Worm (Caenorhabditis elegans) whole organism, late embryonic: ENCODE measurements around the gene dpf-7.
A peak's percentile ranks its signal among the peaks of the same experiment; 100 is the strongest.

Source experiments
- C08G9.2 ChIP-seq: sonication (generic microtip); optimal IDR thresholded peaks from 2 replicates; lab custom pipeline; 2016; ENCODE audit warnings: mild to moderate bottlenecking, missing genetic modification characterization, moderate library complexity, missing compliant biosample characterization
- F13H6.1 ChIP-seq: sonication (generic microtip); optimal IDR thresholded peaks from 2 replicates; lab custom pipeline; 2016; ENCODE audit warnings: missing genetic modification characterization, missing compliant biosample characterization
- K02D7.2 ChIP-seq: sonication (generic microtip); optimal IDR thresholded peaks from 2 replicates; lab custom pipeline; 2017; ENCODE audit warnings: mild to moderate bottlenecking, missing genetic modification characterization, missing compliant biosample characterization
- K09A11.1 ChIP-seq: sonication (generic microtip); optimal IDR thresholded peaks from 2 replicates; lab custom pipeline; 2017; ENCODE audit warnings: antibody characterized with exemption, mild to moderate bottlenecking, missing genetic modification characterization, missing compliant biosample characterization; ENCODE audit not compliant: insufficient read depth
- T23F11.4 ChIP-seq: fragments of 200-800 bp; sonication (Bioruptor generic); optimal IDR thresholded peaks from 2 replicates; lab custom pipeline; 2018; ENCODE audit warnings: mild to moderate bottlenecking, missing genetic modification characterization, missing compliant biosample characterization
- Y22D7AL.16 ChIP-seq: sonication (generic microtip); optimal IDR thresholded peaks from 2 replicates; lab custom pipeline; 2016; ENCODE audit warnings: missing genetic modification characterization, missing compliant biosample characterization
- ceh-14 ChIP-seq: sonication (generic microtip); optimal IDR thresholded peaks from 2 replicates; lab custom pipeline; 2016; ENCODE audit warnings: missing genotype, missing genetic modification characterization, missing compliant biosample characterization
- ceh-18 ChIP-seq: sonication (generic microtip); optimal IDR thresholded peaks from 2 replicates; lab custom pipeline; 2016; ENCODE audit warnings: missing genetic modification characterization, missing compliant biosample characterization
- ceh-19 ChIP-seq: fragments of 200-800 bp; sonication (Bioruptor generic); optimal IDR thresholded peaks from 2 replicates; lab custom pipeline; 2018; ENCODE audit warnings: mild to moderate bottlenecking, missing genetic modification characterization, missing compliant biosample characterization
- ceh-24 ChIP-seq: sonication (generic microtip); optimal IDR thresholded peaks from 2 replicates; lab custom pipeline; 2016; ENCODE audit warnings: mild to moderate bottlenecking, missing genetic modification characterization, missing compliant biosample characterization
- ceh-30 ChIP-seq: fragments of 150-350 bp; optimal IDR thresholded peaks from 2 replicates; lab custom pipeline; 2014; ENCODE audit warnings: missing biosample characterization, missing genetic modification characterization
- ceh-31 ChIP-seq: sonication (generic microtip); optimal IDR thresholded peaks from 2 replicates; lab custom pipeline; 2016; ENCODE audit warnings: missing genetic modification characterization, missing compliant biosample characterization
- ceh-34 ChIP-seq: sonication (generic microtip); optimal IDR thresholded peaks from 2 replicates; lab custom pipeline; 2016; ENCODE audit warnings: mild to moderate bottlenecking, missing genetic modification characterization, missing compliant biosample characterization
- ceh-45 ChIP-seq: fragments of 200-800 bp; sonication (Bioruptor generic); IDR thresholded peaks from 2 replicates; pipeline ENCODE4 v1.3.6; 2022; ENCODE audit warnings: missing genetic modification reagents, missing genetic modification characterization, missing compliant biosample characterization
- ceh-48 ChIP-seq: sonication (generic microtip); optimal IDR thresholded peaks from 2 replicates; lab custom pipeline; 2016; ENCODE audit warnings: missing genetic modification characterization, inconsistent platforms, missing compliant biosample characterization
- ceh-9 ChIP-seq: sonication (generic microtip); optimal IDR thresholded peaks from 2 replicates; lab custom pipeline; 2016; ENCODE audit warnings: mild to moderate bottlenecking, missing genetic modification characterization, inconsistent platforms, missing compliant biosample characterization
- che-1 ChIP-seq: sonication (generic microtip); optimal IDR thresholded peaks from 2 replicates; lab custom pipeline; 2016; ENCODE audit warnings: mild to moderate bottlenecking, missing genetic modification characterization, missing compliant biosample characterization
- dmd-4 ChIP-seq: sonication (generic microtip); optimal IDR thresholded peaks from 2 replicates; lab custom pipeline; 2016; ENCODE audit warnings: borderline replicate concordance, missing genetic modification characterization, missing compliant biosample characterization
- elt-4 ChIP-seq: sonication (generic microtip); optimal IDR thresholded peaks from 2 replicates; lab custom pipeline; 2016; ENCODE audit warnings: missing genetic modification characterization, missing compliant biosample characterization
- eyg-1 ChIP-seq: sonication (generic microtip); optimal IDR thresholded peaks from 2 replicates; lab custom pipeline; 2016; ENCODE audit warnings: missing genotype, missing genetic modification characterization, missing compliant biosample characterization
- fax-1 ChIP-seq: sonication (generic microtip); optimal IDR thresholded peaks from 2 replicates; lab custom pipeline; 2016; ENCODE audit warnings: missing genotype, missing genetic modification characterization, missing compliant biosample characterization
- fkh-6 ChIP-seq: sonication (generic microtip); optimal IDR thresholded peaks from 2 replicates; lab custom pipeline; 2016; ENCODE audit warnings: missing genetic modification characterization, missing compliant biosample characterization
- hlh-6 ChIP-seq: sonication (generic microtip); optimal IDR thresholded peaks from 2 replicates; lab custom pipeline; 2016; ENCODE audit warnings: missing genotype, missing genetic modification characterization, missing compliant biosample characterization
- lin-11 ChIP-seq: fragments of 200-800 bp; sonication (Bioruptor generic); optimal IDR thresholded peaks from 2 replicates; lab custom pipeline; 2018; ENCODE audit warnings: mild to moderate bottlenecking, missing genetic modification characterization, missing compliant biosample characterization
- madf-2 ChIP-seq: sonication (generic microtip); optimal IDR thresholded peaks from 2 replicates; lab custom pipeline; 2017; ENCODE audit warnings: missing genetic modification characterization, missing compliant biosample characterization
- nfya-1 ChIP-seq: sonication (generic microtip); optimal IDR thresholded peaks from 2 replicates; lab custom pipeline; 2017; ENCODE audit warnings: missing genetic modification characterization, mild to moderate bottlenecking, missing compliant biosample characterization, antibody characterized with exemption, moderate library complexity
- nhr-11 ChIP-seq: fragments of 150-350 bp; optimal IDR thresholded peaks from 2 replicates; lab custom pipeline; 2014; ENCODE audit warnings: missing biosample characterization, missing genetic modification characterization
- nhr-232 ChIP-seq: sonication (generic microtip); optimal IDR thresholded peaks from 2 replicates; lab custom pipeline; 2016; ENCODE audit warnings: missing genetic modification characterization, missing compliant biosample characterization
- npax-4 ChIP-seq: sonication (generic microtip); optimal IDR thresholded peaks from 2 replicates; lab custom pipeline; 2016; ENCODE audit warnings: missing genetic modification characterization, missing compliant biosample characterization
- pag-3 ChIP-seq: sonication (generic microtip); optimal IDR thresholded peaks from 2 replicates; lab custom pipeline; 2016; ENCODE audit warnings: missing compliant biosample characterization, missing genetic modification characterization, borderline replicate concordance
- pat-9 ChIP-seq: fragments of 200-800 bp; sonication (Bioruptor generic); optimal IDR thresholded peaks from 2 replicates; lab custom pipeline; 2018; ENCODE audit warnings: mild to moderate bottlenecking, missing genetic modification characterization, moderate library complexity, missing compliant biosample characterization
- pax-1 ChIP-seq: fragments of 150-350 bp; optimal IDR thresholded peaks from 2 replicates; lab custom pipeline; 2014; ENCODE audit warnings: missing biosample characterization, missing genetic modification characterization
- ref-2 ChIP-seq: sonication (generic microtip); optimal IDR thresholded peaks from 2 replicates; lab custom pipeline; 2016; ENCODE audit warnings: missing genetic modification characterization, missing compliant biosample characterization
- syd-9 ChIP-seq: sonication (generic microtip); optimal IDR thresholded peaks from 2 replicates; lab custom pipeline; 2016; ENCODE audit warnings: mild to moderate bottlenecking, missing genetic modification characterization, moderate library complexity, missing compliant biosample characterization
- tbx-2 ChIP-seq: sonication (generic microtip); optimal IDR thresholded peaks from 2 replicates; lab custom pipeline; 2016; ENCODE audit warnings: missing genetic modification characterization, missing compliant biosample characterization
- tbx-7 ChIP-seq: sonication (generic microtip); optimal IDR thresholded peaks from 2 replicates; lab custom pipeline; 2016; ENCODE audit warnings: missing genotype, missing genetic modification characterization, missing compliant biosample characterization
- ttx-3 ChIP-seq: sonication (generic microtip); optimal IDR thresholded peaks from 2 replicates; lab custom pipeline; 2016; ENCODE audit warnings: missing genetic modification reagents, missing genetic modification characterization, missing compliant biosample characterization
- unc-3 ChIP-seq, 2 experiments: fragments of 200-800 bp in 1 of 2; sonication (Bioruptor generic) in 1 of 2; sonication (generic microtip) in 1 of 2; conservative IDR thresholded peaks in 1 of 2; optimal IDR thresholded peaks in 1 of 2; 2 replicates each; pipeline versions ENCODE4 v1.3.6 to Lab custom; 2016 to 2022; ENCODE audit warnings: missing compliant biosample characterization in 2 of 2, missing genetic modification characterization in 2 of 2, missing genetic modification reagents in 1 of 2
- unc-42 ChIP-seq: sonication (generic microtip); optimal IDR thresholded peaks from 2 replicates; lab custom pipeline; 2016; ENCODE audit warnings: missing genotype, missing genetic modification characterization, missing compliant biosample characterization
- unc-86 ChIP-seq: sonication (generic microtip); optimal IDR thresholded peaks from 2 replicates; lab custom pipeline; 2016; ENCODE audit warnings: missing genetic modification characterization, missing compliant biosample characterization
- zip-5 ChIP-seq: sonication (generic microtip); optimal IDR thresholded peaks from 2 replicates; lab custom pipeline; 2016; ENCODE audit warnings: missing genetic modification characterization, missing compliant biosample characterization

Gene dpf-7

ce11 chrIV:4780129-4780528 lies 22.3 kb downstream of the dpf-7 start, which contains the start of gene set-15:
Gene set-15 (minus strand): TSS chrIV:4780229.
- no peak for TF ChIP-seq elt-4 (tag; lab: Kevin White, UChicago)
- no peak for TF ChIP-seq K09A11.1 (tag; lab: Kevin White, UChicago)
- no peak for TF ChIP-seq ttx-3 (tag; lab: Kevin White, UChicago)
- no peak for TF ChIP-seq ceh-30
- TF ChIP-seq zip-5 = no peak
- no peak for TF ChIP-seq unc-3 (GFP tag; conservative IDR thresholded peaks at IDR 0.05; lab: Robert Waterston, UW)
- TF ChIP-seq unc-3 (tag; optimal IDR thresholded peaks at IDR 0.05; lab: Kevin White, UChicago) = no peak
- TF ChIP-seq pag-3 = no peak
- TF ChIP-seq nfya-1 = no peak
- TF ChIP-seq ceh-45 (GFP tag; lab: Robert Waterston, UW) = no peak
- no peak for TF ChIP-seq C08G9.2 (tag; lab: Kevin White, UChicago)
- TF ChIP-seq tbx-2 (tag; lab: Kevin White, UChicago) = no peak
- no peak for TF ChIP-seq lin-11 (tag; lab: Kevin White, UChicago)
- TF ChIP-seq ceh-34 (tag; lab: Kevin White, UChicago) = no peak
- no peak for TF ChIP-seq fax-1
- no peak for TF ChIP-seq ceh-9 (tag; lab: Kevin White, UChicago)
- TF ChIP-seq ceh-24 (tag; lab: Kevin White, UChicago) = no peak
- TF ChIP-seq che-1 (tag; lab: Kevin White, UChicago) = no peak
- no peak for TF ChIP-seq dmd-4 (tag; lab: Kevin White, UChicago)

ce11 chrIV:4776501-4776900 lies 25.9 kb downstream of the dpf-7 start:
- TF ChIP-seq nhr-11 (tag; lab: Kevin White, UChicago) (no peak), ceh-19 (GFP tag; lab: Kevin White, UChicago) (no peak), pax-1 (tag; lab: Kevin White, UChicago) (no peak), K02D7.2 (tag; lab: Kevin White, UChicago) (no peak), F13H6.1 (tag; lab: Kevin White, UChicago) (no peak), nfya-1 (peak; percentile 96)

ce11 chrIV:4776001-4776400 lies 26.4 kb downstream of the dpf-7 start, which contains the start of gene R11E3.19:
Gene R11E3.19 (minus strand): TSS chrIV:4776101.
- TF ChIP-seq pat-9 (tag; lab: Kevin White, UChicago) (no peak), eyg-1 (tag; lab: Kevin White, UChicago) (no peak), ceh-18 (tag; lab: Kevin White, UChicago) (no peak), K02D7.2 (tag; lab: Kevin White, UChicago) (no peak), nhr-232 (no peak), nfya-1 (no peak), Y22D7AL.16 (tag; lab: Kevin White, UChicago) (no peak), madf-2 (no peak), ref-2 (no peak)

DNA sequence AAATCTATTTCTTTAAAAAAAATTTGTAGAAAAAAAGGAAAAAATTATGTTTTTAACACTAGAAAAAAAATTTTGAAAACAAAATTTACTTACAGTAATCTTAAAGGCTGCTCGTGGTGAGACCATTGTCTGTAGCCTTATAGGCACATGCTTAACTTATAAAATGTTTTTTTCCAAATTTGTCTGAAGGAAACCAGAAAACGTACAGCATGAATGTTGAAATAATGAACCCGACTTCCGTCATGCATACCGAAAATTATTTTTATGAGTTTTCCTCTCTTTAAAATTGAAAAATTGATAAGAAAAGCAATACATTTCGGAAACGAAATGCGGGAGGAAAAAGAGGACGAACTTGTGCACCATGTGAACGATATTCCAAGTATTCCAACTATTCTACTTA lies 30.6 kb downstream of the dpf-7 start, which contains the start of gene R11E3.2:
Gene R11E3.2 (plus strand): TSS at position 301 of the 400 bp plus-strand sequence.
- TF ChIP-seq K02D7.2 (tag; lab: Kevin White, UChicago) = no peak
- no peak for TF ChIP-seq madf-2
- no peak for TF ChIP-seq nhr-232
- no peak for TF ChIP-seq ceh-14 (tag; lab: Kevin White, UChicago)
- no peak for TF ChIP-seq ceh-24 (tag; lab: Kevin White, UChicago)
- TF ChIP-seq ceh-31 (tag; lab: Kevin White, UChicago) = no peak
- no peak for TF ChIP-seq fkh-6 (tag; lab: Kevin White, UChicago)
- TF ChIP-seq lin-11 (tag; lab: Kevin White, UChicago) = no peak

DNA sequence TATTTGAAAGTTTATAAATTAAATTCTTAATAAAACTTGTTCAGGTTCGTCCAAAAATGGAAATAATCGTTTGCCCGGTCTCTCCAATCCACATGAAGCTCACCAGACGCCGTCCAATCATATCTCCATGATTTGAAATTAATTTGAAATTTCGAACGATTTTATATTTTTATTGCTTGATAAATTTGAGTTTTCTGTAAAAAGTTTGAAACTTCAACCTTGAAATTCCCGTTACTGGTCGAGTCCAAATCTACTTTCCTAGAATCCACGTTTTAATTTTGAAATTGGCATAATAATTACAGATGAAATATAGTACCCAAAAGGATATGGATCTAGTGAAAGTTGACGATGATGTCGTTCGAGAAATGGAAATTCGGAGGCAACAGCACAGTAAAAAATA lies 38.0 kb downstream of the dpf-7 start, which contains the start of gene npp-26:
Gene npp-26 (plus strand): TSS at position 301 of the 400 bp plus-strand sequence.
- TF ChIP-seq K02D7.2 (tag; lab: Kevin White, UChicago) (no peak), ceh-30 (no peak), unc-42 (tag; lab: Kevin White, UChicago) (no peak), ceh-48 (tag; lab: Kevin White, UChicago) (no peak), ceh-45 (GFP tag; lab: Robert Waterston, UW) (no peak), tbx-7 (tag; lab: Kevin White, UChicago) (no peak), nfya-1 (no peak), T23F11.4 (GFP tag; lab: Kevin White, UChicago) (no peak), unc-86 (tag; lab: Kevin White, UChicago) (no peak), syd-9 (no peak), npax-4 (tag; lab: Kevin White, UChicago) (no peak), unc-3 (GFP tag; conservative IDR thresholded peaks at IDR 0.05; lab: Robert Waterston, UW) (no peak), unc-3 (tag; optimal IDR thresholded peaks at IDR 0.05; lab: Kevin White, UChicago) (no peak), hlh-6 (tag; lab: Kevin White, UChicago) (no peak), ceh-9 (tag; lab: Kevin White, UChicago) (no peak)
- TF ChIP-seq, all 69 proteins: peak for 0
